Fruit fly (Drosophila melanogaster) Kc167 (cell line): ENCODE data around the gene eIF4G1.

Source experiments
- Myc ChIP-seq: fragments of >200 bp; optimal IDR thresholded peaks from 2 replicates; lab custom pipeline; 2017; ENCODE audit warnings: missing external identifiers
- Sin3A ChIP-seq: fragments of >200 bp; optimal IDR thresholded peaks from 2 replicates; lab custom pipeline; 2018; ENCODE audit warnings: missing external identifiers
- h ChIP-seq: fragments of >200 bp; optimal IDR thresholded peaks from 3 replicates; lab custom pipeline; 2018; ENCODE audit warnings: missing external identifiers
- insv ChIP-seq: fragments of >200 bp; optimal IDR thresholded peaks from 3 replicates; lab custom pipeline; 2018; ENCODE audit warnings: missing external identifiers
- psq ChIP-seq: fragments of >200 bp; optimal IDR thresholded peaks from 2 replicates; lab custom pipeline; 2017; ENCODE audit warnings: missing external identifiers
- ttk ChIP-seq: sonication (Bioruptor generic); optimal IDR thresholded peaks from 2 replicates; lab custom pipeline; 2017; ENCODE audit warnings: missing external identifiers

eIF4G1 gene

DNA sequence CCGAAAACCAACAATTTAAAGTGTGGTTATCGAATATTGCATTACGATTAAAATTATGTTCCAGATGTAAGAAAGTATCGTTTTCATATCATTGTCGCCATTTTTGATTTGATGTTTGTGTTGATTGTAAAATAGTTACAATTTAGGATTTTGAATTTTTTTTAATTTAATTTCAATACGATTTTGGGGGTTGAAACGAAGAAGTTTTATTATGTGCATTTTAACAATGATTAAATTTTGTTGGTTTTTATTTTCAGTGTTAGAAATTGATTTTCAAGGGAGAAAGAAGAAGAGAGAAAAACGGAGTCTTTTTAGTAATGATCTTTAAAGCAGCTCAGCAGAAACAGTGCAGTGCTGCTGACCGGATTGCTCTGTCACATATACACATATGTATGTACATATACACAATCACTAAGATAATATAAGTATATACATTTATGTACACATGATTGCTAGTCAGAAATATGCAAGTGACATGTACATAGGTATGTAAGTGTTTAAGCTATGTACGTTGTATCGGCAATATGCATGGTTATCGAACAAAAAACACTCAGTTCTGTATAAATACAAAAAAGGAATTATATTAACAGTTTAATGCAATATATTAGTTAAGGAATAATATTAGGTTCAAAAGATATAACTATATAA is 51.3 kb downstream of the eIF4G1 start:
- TF ChIP-seq Sin3A (lab: Kevin White, UChicago) (no peak), h (no peak), ttk (no peak), psq (lab: Kevin White, UChicago) (no peak), insv (lab: Kevin White, UChicago) (no peak), Myc (lab: Kevin White, UChicago) (no peak)

DNA sequence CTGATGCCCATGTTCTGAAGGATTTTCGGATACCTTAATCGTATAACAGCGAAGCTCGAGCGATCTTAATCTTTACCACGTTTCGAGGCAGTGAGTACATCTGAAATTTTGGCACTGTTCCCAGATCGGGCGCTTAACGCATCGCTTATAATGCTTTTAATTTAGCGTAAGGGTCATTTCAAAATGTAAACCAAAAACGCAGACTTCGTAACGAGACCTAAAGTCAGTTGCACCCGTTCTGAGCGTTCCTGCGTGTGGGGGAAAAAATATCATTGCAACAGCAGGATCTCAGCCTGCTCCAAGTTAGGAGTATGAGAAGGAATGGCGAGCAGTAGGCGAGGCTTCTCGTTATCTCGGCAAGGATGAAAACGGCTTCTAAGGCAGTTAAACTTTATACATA is 62.6 kb downstream of the eIF4G1 start:
- TF ChIP-seq Myc (lab: Kevin White, UChicago) (no peak), Sin3A (lab: Kevin White, UChicago) (no peak), ttk (no peak), psq (lab: Kevin White, UChicago) (no peak), insv (lab: Kevin White, UChicago) (no peak), h (no peak)

- TF ChIP-seq ttk (no peak), Myc (lab: Kevin White, UChicago) (no peak), Sin3A (lab: Kevin White, UChicago) (no peak), psq (lab: Kevin White, UChicago) (no peak), h (no peak), insv (lab: Kevin White, UChicago) (no peak)
Observed at dm6 chr4:866437-867216, 63.9 kb downstream of the eIF4G1 start, which contains the start of gene Gyf. Gene Gyf (minus strand): TSS chr4:867025.
